Fruit fly (Drosophila melanogaster) whole organism, embryonic: Measurements from ENCODE around the gene Rich.
A peak's percentile ranks its signal among the peaks of the same experiment; 100 is the strongest.

Source experiments
- Awh ChIP-seq: fragments of 200-800 bp; sonication (Bioruptor generic); IDR thresholded peaks from 2 replicates; pipeline ENCODE4, ENCODE4 v1.3.6; 2022; ENCODE audit warnings: missing biosample characterization, missing genetic modification characterization
- CG10543 ChIP-seq: fragments of 200-800 bp; sonication (Bioruptor generic); optimal IDR thresholded peaks from 3 replicates; lab custom pipeline; 2017; ENCODE audit warnings: missing biosample characterization, mild to moderate bottlenecking, missing genetic modification characterization, moderate library complexity
- CG11093 ChIP-seq: fragments of 200-800 bp; sonication (Bioruptor generic); IDR thresholded peaks from 3 replicates; pipeline ENCODE4 v1.3.6; 2022; ENCODE audit warnings: missing biosample characterization, missing genetic modification characterization
- CG11456 ChIP-seq: fragments of 200-800 bp; sonication (Bioruptor generic); IDR thresholded peaks from 3 replicates; pipeline ENCODE4 v1.3.6; 2022; ENCODE audit warnings: missing biosample characterization, missing genetic modification characterization
- CG12155 ChIP-seq: fragments of 200-800 bp; sonication (Bioruptor generic); optimal IDR thresholded peaks from 3 replicates; lab custom pipeline; 2016; ENCODE audit warnings: missing biosample characterization, missing genetic modification characterization
- CG12219 ChIP-seq: fragments of 200-800 bp; sonication (Bioruptor generic); optimal IDR thresholded peaks from 3 replicates; lab custom pipeline; 2018; ENCODE audit warnings: missing biosample characterization, mild to moderate bottlenecking, missing genetic modification characterization
- CG13894 ChIP-seq: fragments of 200-800 bp; sonication (Bioruptor generic); optimal IDR thresholded peaks from 3 replicates; lab custom pipeline; 2018; ENCODE audit warnings: missing biosample characterization, mild to moderate bottlenecking, missing genetic modification characterization, moderate library complexity
- CG14014 ChIP-seq: fragments of 200-800 bp; sonication (Bioruptor generic); IDR thresholded peaks from 2 replicates; pipeline ENCODE4 v1.3.6; 2022; ENCODE audit warnings: missing biosample characterization, missing genetic modification characterization
- CG15269 ChIP-seq: fragments of 200-800 bp; sonication (Bioruptor generic); optimal IDR thresholded peaks from 2 replicates; lab custom pipeline; 2018; ENCODE audit warnings: missing biosample characterization, mild to moderate bottlenecking, missing genetic modification characterization, moderate library complexity
- CG17802 ChIP-seq: fragments of 200-800 bp; sonication (Bioruptor generic); optimal IDR thresholded peaks from 2 replicates; lab custom pipeline; 2018; ENCODE audit warnings: missing biosample characterization, mild to moderate bottlenecking, missing genetic modification characterization, moderate library complexity
- CG18619 ChIP-seq: fragments of 200-800 bp; sonication (Bioruptor generic); optimal IDR thresholded peaks from 3 replicates; lab custom pipeline; 2017; ENCODE audit warnings: missing biosample characterization, mild to moderate bottlenecking, missing genetic modification characterization
- CG30431 ChIP-seq: fragments of 200-800 bp; sonication (Bioruptor generic); optimal IDR thresholded peaks from 2 replicates; lab custom pipeline; 2017; ENCODE audit warnings: missing biosample characterization, missing genetic modification characterization
- CG3281 ChIP-seq: fragments of 200-800 bp; sonication (Bioruptor generic); optimal IDR thresholded peaks from 3 replicates; lab custom pipeline; 2017; ENCODE audit warnings: missing biosample characterization, mild to moderate bottlenecking, missing genetic modification characterization
- CG33213 ChIP-seq: fragments of 200-800 bp; sonication (Bioruptor generic); optimal IDR thresholded peaks from 3 replicates; lab custom pipeline; 2016; ENCODE audit warnings: missing biosample characterization, missing genetic modification characterization
- CG34422 ChIP-seq: fragments of 200-800 bp; sonication (Bioruptor generic); IDR thresholded peaks from 3 replicates; pipeline ENCODE4 v1.3.6; 2022; ENCODE audit warnings: missing biosample characterization, missing genetic modification characterization
- CG6254 ChIP-seq: fragments of 200-800 bp; sonication (Bioruptor generic); optimal IDR thresholded peaks from 3 replicates; lab custom pipeline; 2017; ENCODE audit warnings: mild to moderate bottlenecking, missing biosample characterization, missing genetic modification reagents, missing genetic modification characterization
- CG8388 ChIP-seq: fragments of 200-800 bp; sonication (Bioruptor generic); optimal IDR thresholded peaks from 2 replicates; lab custom pipeline; 2019; ENCODE audit warnings: missing biosample characterization, mild to moderate bottlenecking, missing genetic modification characterization, moderate library complexity
- CG8765 ChIP-seq: fragments of 200-800 bp; sonication (Bioruptor generic); IDR thresholded peaks from 2 replicates; pipeline ENCODE4 v1.3.6; 2022; ENCODE audit warnings: missing biosample characterization, missing genetic modification characterization
- CG9437 ChIP-seq: fragments of 200-800 bp; sonication (Bioruptor generic); optimal IDR thresholded peaks from 2 replicates; lab custom pipeline; 2018; ENCODE audit warnings: missing biosample characterization, mild to moderate bottlenecking, missing genetic modification characterization
- CG9932 ChIP-seq: fragments of 200-800 bp; sonication (Bioruptor generic); IDR thresholded peaks from 2 replicates; pipeline ENCODE4 v1.3.6; 2022; ENCODE audit warnings: missing biosample characterization, missing genetic modification characterization
- CHES-1-like ChIP-seq: fragments of 200-800 bp; sonication (Bioruptor generic); optimal IDR thresholded peaks from 2 replicates; lab custom pipeline; 2016; ENCODE audit warnings: missing biosample characterization, missing genetic modification characterization
- D ChIP-seq, 2 experiments: fragments of 200-800 bp in 1 of 2; fragments of >200 bp in 1 of 2; sonication (Bioruptor generic) in 1 of 2; optimal IDR thresholded peaks; 2 replicates in 1 of 2; 3 replicates in 1 of 2; lab custom pipeline; 2017; ENCODE audit warnings: mild to moderate bottlenecking in 1 of 2, missing biosample characterization in 1 of 2, missing genetic modification characterization in 1 of 2, missing genetic modification reagents in 1 of 2
- Dref ChIP-seq: fragments of 200-800 bp; sonication (Bioruptor generic); IDR thresholded peaks from 2 replicates; pipeline ENCODE4 v1.3.6; 2022; ENCODE audit warnings: missing biosample characterization, missing genetic modification characterization
- Elba2 ChIP-seq: fragments of 200-800 bp; sonication (Bioruptor generic); optimal IDR thresholded peaks from 3 replicates; lab custom pipeline; 2016; ENCODE audit warnings: missing biosample characterization, missing genetic modification characterization
- Hmr ChIP-seq: fragments of 200-800 bp; sonication (Bioruptor generic); optimal IDR thresholded peaks from 3 replicates; lab custom pipeline; 2017; ENCODE audit warnings: mild to moderate bottlenecking, missing biosample characterization, missing genetic modification reagents, missing genetic modification characterization
- Mad ChIP-seq: fragments of 200-800 bp; sonication (Bioruptor generic); optimal IDR thresholded peaks from 2 replicates; lab custom pipeline; 2016; ENCODE audit warnings: missing biosample characterization, missing genetic modification characterization
- NfI ChIP-seq: fragments of 200-800 bp; sonication (Bioruptor generic); optimal IDR thresholded peaks from 3 replicates; lab custom pipeline; 2018; ENCODE audit warnings: missing biosample characterization, mild to moderate bottlenecking, missing genetic modification characterization, moderate library complexity
- Pdp1 ChIP-seq, 2 experiments: fragments of 200-800 bp; sonication (Bioruptor generic); optimal IDR thresholded peaks; 3 replicates each; lab custom pipeline; 2016; ENCODE audit warnings: missing biosample characterization in 2 of 2, missing genetic modification characterization in 2 of 2, mild to moderate bottlenecking in 1 of 2, moderate library complexity in 1 of 2
- Rfx ChIP-seq: fragments of 200-800 bp; sonication (Bioruptor generic); IDR thresholded peaks from 2 replicates; pipeline ENCODE4 v1.3.6; 2022; ENCODE audit warnings: missing biosample characterization, missing genetic modification characterization
- Scr ChIP-seq: fragments of 200-800 bp; sonication (Bioruptor generic); IDR thresholded peaks from 2 replicates; pipeline ENCODE4 v1.3.6; 2022; ENCODE audit warnings: missing biosample characterization, missing genetic modification characterization; ENCODE audit not compliant: partially characterized antibody
- ap ChIP-seq: fragments of 200-800 bp; sonication (Bioruptor generic); IDR thresholded peaks from 2 replicates; pipeline ENCODE4 v1.3.6; 2022; ENCODE audit warnings: missing biosample characterization, missing genetic modification characterization
- ase ChIP-seq: fragments of 200-800 bp; sonication (Bioruptor generic); IDR thresholded peaks from 3 replicates; pipeline ENCODE4 v1.3.6; 2022; ENCODE audit warnings: missing biosample characterization, missing genetic modification characterization
- ato ChIP-seq: fragments of 200-800 bp; sonication (Bioruptor generic); IDR thresholded peaks from 2 replicates; pipeline ENCODE4 v1.3.6; 2022; ENCODE audit warnings: missing biosample characterization, missing genetic modification characterization; ENCODE audit not compliant: partially characterized antibody
- cg ChIP-seq: fragments of 200-800 bp; sonication (Bioruptor generic); optimal IDR thresholded peaks from 3 replicates; lab custom pipeline; 2019; ENCODE audit warnings: missing biosample characterization, mild to moderate bottlenecking, missing genetic modification characterization, moderate library complexity
- ci ChIP-seq: fragments of 200-800 bp; sonication (Bioruptor generic); IDR thresholded peaks from 3 replicates; pipeline ENCODE4 v1.3.6; 2022; ENCODE audit warnings: missing biosample characterization, missing genetic modification characterization
- crol ChIP-seq: fragments of 200-800 bp; sonication (Bioruptor generic); IDR thresholded peaks from 2 replicates; pipeline ENCODE4 v1.3.6; 2022; ENCODE audit warnings: missing biosample characterization, missing genetic modification characterization
- dpn ChIP-seq, 2 experiments: fragments of 200-800 bp; sonication (Bioruptor generic); optimal IDR thresholded peaks; 3 replicates each; lab custom pipeline; 2016; ENCODE audit warnings: missing biosample characterization in 2 of 2, missing genetic modification characterization in 2 of 2
- gem ChIP-seq: fragments of 200-800 bp; sonication (Bioruptor generic); optimal IDR thresholded peaks from 2 replicates; lab custom pipeline; 2019; ENCODE audit warnings: missing biosample characterization, mild to moderate bottlenecking, missing genetic modification characterization, moderate library complexity
- hbn ChIP-seq: fragments of 200-800 bp; sonication (Bioruptor generic); IDR thresholded peaks from 2 replicates; pipeline ENCODE4 v1.3.6; 2022; ENCODE audit warnings: missing biosample characterization, missing genetic modification characterization; ENCODE audit not compliant: partially characterized antibody
- ind ChIP-seq: fragments of 200-800 bp; sonication (Bioruptor generic); optimal IDR thresholded peaks from 3 replicates; lab custom pipeline; 2016; ENCODE audit warnings: missing biosample characterization, missing genetic modification characterization
- kni ChIP-seq: fragments of 200-800 bp; sonication (Bioruptor generic); optimal IDR thresholded peaks from 3 replicates; lab custom pipeline; 2017; ENCODE audit warnings: mild to moderate bottlenecking, missing biosample characterization, missing genetic modification reagents, missing genetic modification characterization
- lilli ChIP-seq: fragments of 200-800 bp; sonication (Bioruptor generic); optimal IDR thresholded peaks from 3 replicates; lab custom pipeline; 2016; ENCODE audit warnings: missing biosample characterization, missing genetic modification characterization
- nerfin-1 ChIP-seq: fragments of 200-800 bp; sonication (Bioruptor generic); optimal IDR thresholded peaks from 3 replicates; lab custom pipeline; 2019; ENCODE audit warnings: missing biosample characterization, mild to moderate bottlenecking, missing genetic modification characterization, moderate library complexity
- prd ChIP-seq, 3 experiments: fragments of >200 bp in 2 of 3; fragments of 200-800 bp in 1 of 3; sonication (Bioruptor generic) in 1 of 3; optimal IDR thresholded peaks in 2 of 3; IDR thresholded peaks in 1 of 3; 2 replicates in 2 of 3; 3 replicates in 1 of 3; pipeline versions ENCODE4 v1.3.6 to Lab custom; 2017 to 2022; ENCODE audit warnings: missing biosample characterization in 1 of 3, missing genetic modification characterization in 1 of 3
- trem ChIP-seq: fragments of 200-800 bp; optimal IDR thresholded peaks from 3 replicates; lab custom pipeline; 2019; ENCODE audit warnings: missing biosample characterization, mild to moderate bottlenecking, missing genetic modification characterization, moderate library complexity
- vvl ChIP-seq: fragments of 200-800 bp; sonication (Bioruptor generic); IDR thresholded peaks from 2 replicates; pipeline ENCODE4 v1.3.6; 2022; ENCODE audit warnings: missing biosample characterization, missing genetic modification characterization
- zf30C ChIP-seq: fragments of 200-800 bp; sonication (Bioruptor generic); optimal IDR thresholded peaks from 3 replicates; lab custom pipeline; 2018; ENCODE audit warnings: missing biosample characterization, mild to moderate bottlenecking, missing genetic modification characterization

Rich gene

dm6 chr3L:22267248-22267957 is 4.7 kb upstream of the Rich start, which contains the start of gene Csp (continued):
- TF ChIP-seq Hmr (GFP tag; lab: Kevin White, UChicago) = peak; percentile 48
- TF ChIP-seq Mad (GFP tag; lab: Kevin White, UChicago) = no peak
- no peak for TF ChIP-seq ap (GFP tag; lab: Robert Waterston, UW)
- TF ChIP-seq prd (optimal IDR thresholded peaks at IDR 0.05; lab: Kevin White, UChicago) = no peak
- 0 out of 3 replicates have a peak, but pooled peaks have one; percentile 19 for TF ChIP-seq prd (GFP tag; IDR thresholded peaks at IDR 0.05; lab: Robert Waterston, UW)
- TF ChIP-seq Elba2 = no peak
- TF ChIP-seq CG9932 (GFP tag; lab: Robert Waterston, UW) = peak; percentile 50; the same call in 1 of the 2 replicates
- peak; percentile 4 to 60 for TF ChIP-seq Pdp1 (GFP tag; optimal IDR thresholded peaks at IDR 0.05; lab: Kevin White, UChicago)
- peak; percentile 45; the same call in 1 of the 2 replicates for TF ChIP-seq vvl (GFP tag; lab: Robert Waterston, UW)
- peak; percentile 16 for TF ChIP-seq CG12155 (GFP tag; lab: Kevin White, UChicago)
- no peak for TF ChIP-seq CG30431 (GFP tag; lab: Kevin White, UChicago)
- TF ChIP-seq CG11093 (GFP tag; lab: Robert Waterston, UW) = no peak
- peak; percentile 63 for TF ChIP-seq CHES-1-like (GFP tag; lab: Kevin White, UChicago)
- TF ChIP-seq kni (GFP tag; lab: Kevin White, UChicago) = peak; percentile 63
- TF ChIP-seq CG12219 (GFP tag; lab: Kevin White, UChicago) = peak; percentile 25
- peak in 1 of 2 experiments; percentile 8 for TF ChIP-seq dpn (GFP tag; optimal IDR thresholded peaks at IDR 0.05; lab: Kevin White, UChicago)
- peak; percentile 66 for TF ChIP-seq trem (tag; lab: Kevin White, UChicago)
- no peak for TF ChIP-seq CG8765 (GFP tag; lab: Robert Waterston, UW)
- TF ChIP-seq ci (GFP tag; lab: Robert Waterston, UW) = peak; percentile 59
- no peak for TF ChIP-seq gem (tag; lab: Kevin White, UChicago)
- TF ChIP-seq hbn (GFP tag; lab: Robert Waterston, UW) = peak; percentile 58
- TF ChIP-seq Awh (GFP tag; lab: Robert Waterston, UW) = 0 out of 2 replicates have a peak, but pooled peaks have one; percentile 14
- peak; percentile 6 for TF ChIP-seq CG33213
- TF ChIP-seq zf30C (GFP tag; lab: Kevin White, UChicago) = peak; percentile 91
- TF ChIP-seq CG14014 (GFP tag; lab: Robert Waterston, UW) = peak; percentile 46; the same call in 1 of the 2 replicates
- no peak for TF ChIP-seq nerfin-1 (tag; lab: Kevin White, UChicago)
- TF ChIP-seq cg (GFP tag; lab: Kevin White, UChicago) = peak; percentile 90
- no peak for TF ChIP-seq CG18619 (GFP tag; lab: Kevin White, UChicago)
- no peak for TF ChIP-seq D (optimal IDR thresholded peaks at IDR 0.05; lab: Kevin White, UChicago)
- no peak for TF ChIP-seq D (GFP tag; optimal IDR thresholded peaks at IDR 0.05; lab: Kevin White, UChicago)
- TF ChIP-seq Scr (GFP tag; lab: Robert Waterston, UW) = peak; percentile 64
- no peak for TF ChIP-seq CG9437 (GFP tag; lab: Kevin White, UChicago)
- peak; percentile 44 for TF ChIP-seq CG10543 (GFP tag; lab: Kevin White, UChicago)
- TF ChIP-seq CG13894 (tag; lab: Kevin White, UChicago) = peak; percentile 71
- no peak for TF ChIP-seq CG15269 (tag; lab: Kevin White, UChicago)
- peak; percentile 57; the same call in 1 of the 2 replicates for TF ChIP-seq Rfx (GFP tag; lab: Robert Waterston, UW)
- TF ChIP-seq CG8388 (GFP tag; lab: Kevin White, UChicago) = peak; percentile 27
- TF ChIP-seq CG17802 (tag; lab: Kevin White, UChicago) = peak; percentile 46
- peak; percentile 15 for TF ChIP-seq ind (GFP tag; lab: Kevin White, UChicago)
- TF ChIP-seq lilli (GFP tag; lab: Kevin White, UChicago) = peak; percentile 28
- TF ChIP-seq CG3281 (GFP tag; lab: Kevin White, UChicago) = peak; percentile 44
- TF ChIP-seq crol = peak; percentile 26; the same call in 1 of the 2 replicates
- TF ChIP-seq NfI (GFP tag; lab: Kevin White, UChicago) = peak; percentile 24
- TF ChIP-seq CG34422 (GFP tag; lab: Robert Waterston, UW) = peak; percentile 44; the same call in 1 of the 3 replicates
- TF ChIP-seq Dref (GFP tag; lab: Robert Waterston, UW) = peak; percentile 77
- TF ChIP-seq CG6254 (GFP tag; lab: Kevin White, UChicago) = peak; percentile 77
- TF ChIP-seq ase = no peak
- peak; percentile 56; the same call in 1 of the 3 replicates for TF ChIP-seq CG11456 (GFP tag; lab: Robert Waterston, UW)
- TF ChIP-seq ato = peak; percentile 48; the same call in 1 of the 2 replicates
